Fruit fly (Drosophila melanogaster): ENCODE results near the gene CG4511.

CG4511 gene

dm6 chr3R:10875515-10876434 lies 21.5 kb downstream of the CG4511 start, which contains the start of gene Sodh2 (continued):
- TF ChIP-seq CG3032 (tag; optimal IDR thresholded peaks at IDR 0.05) (peak; percentile 58), CG8632 (GFP tag; optimal IDR thresholded peaks at IDR 0.05) (peak; percentile 73), CG7368 (GFP tag; optimal IDR thresholded peaks at IDR 0.05) (peak; percentile 45), esn (GFP tag; optimal IDR thresholded peaks at IDR 0.05) (peak; percentile 77), ss (GFP tag; optimal IDR thresholded peaks at IDR 0.05) (peak; percentile 28 to 66), Ets21C (GFP tag; optimal IDR thresholded peaks at IDR 0.05) (peak; percentile 1), CG34406 (GFP tag; optimal IDR thresholded peaks at IDR 0.05) (peak; percentile 67), CG10669 (GFP tag; optimal IDR thresholded peaks at IDR 0.05) (peak; percentile 50), salr (GFP tag; optimal IDR thresholded peaks at IDR 0.05) (peak in 1 of 2 experiments; percentile 54), CG8119 (GFP tag; IDR thresholded peaks at IDR 0.05) (peak; percentile 76), Blimp-1 (GFP tag; optimal IDR thresholded peaks at IDR 0.05) (peak; percentile 48), CG6792 (GFP tag; optimal IDR thresholded peaks at IDR 0.05) (peak; percentile 53), Lpt (GFP tag; optimal IDR thresholded peaks at IDR 0.05) (peak; percentile 43), CG1621 (tag; optimal IDR thresholded peaks at IDR 0.05) (no peak), Met (GFP tag; optimal IDR thresholded peaks at IDR 0.05) (peak; percentile 22), CG6854 (GFP tag; optimal IDR thresholded peaks at IDR 0.05) (peak; percentile 78), CG15336 (GFP tag; IDR thresholded peaks at IDR 0.05) (peak; percentile 86), net (GFP tag; optimal IDR thresholded peaks at IDR 0.05) (peak; percentile 56), Sox102F (GFP tag; optimal IDR thresholded peaks at IDR 0.05) (peak; percentile 77), cyc (GFP tag; optimal IDR thresholded peaks at IDR 0.05) (peak; percentile 16), Hr4 (GFP tag; optimal IDR thresholded peaks at IDR 0.05) (peak; percentile 72), fkh (GFP tag; optimal IDR thresholded peaks at IDR 0.05) (peak; percentile 97), Ets96B (tag; optimal IDR thresholded peaks at IDR 0.05) (peak; percentile 58), Smox (GFP tag; optimal IDR thresholded peaks at IDR 0.05) (peak; percentile 42)

- TF ChIP-seq fkh (GFP tag; optimal IDR thresholded peaks at IDR 0.05) (peak; percentile 17), svp (GFP tag) (peak; percentile 43), CG15336 (GFP tag; IDR thresholded peaks at IDR 0.05) (no peak)
Measured at dm6 chr3R:10877808-10878207, 23.5 kb downstream of the CG4511 start.

dm6 chr3R:10878628-10879027 lies 24.3 kb downstream of the CG4511 start:
- no peak for TF ChIP-seq CG6276 (GFP tag; optimal IDR thresholded peaks at IDR 0.05)
- TF ChIP-seq svp (GFP tag) = peak; percentile 52
- no peak for TF ChIP-seq CG1621 (tag; optimal IDR thresholded peaks at IDR 0.05)

dm6 chr3R:10879219-10879618 lies 24.9 kb downstream of the CG4511 start, which contains the start of gene CG14695:
Gene CG14695 (minus strand): TSS chr3R:10879319.
- TF ChIP-seq Smox (GFP tag; optimal IDR thresholded peaks at IDR 0.05) = no peak
- no peak for TF ChIP-seq CG10669 (GFP tag; optimal IDR thresholded peaks at IDR 0.05)
- no peak for TF ChIP-seq Hr4 (GFP tag; optimal IDR thresholded peaks at IDR 0.05)
- TF ChIP-seq CG7368 (GFP tag; optimal IDR thresholded peaks at IDR 0.05) = no peak
- TF ChIP-seq CG11762 (GFP tag; optimal IDR thresholded peaks at IDR 0.05; ENCODE audit: insufficient read depth) = no peak
- TF ChIP-seq Ets96B (tag; optimal IDR thresholded peaks at IDR 0.05) = no peak
- TF ChIP-seq CG8119 (GFP tag; IDR thresholded peaks at IDR 0.05) = no peak

dm6 chr3R:10881824-10882559 lies 27.7 kb downstream of the CG4511 start, which contains the start of gene Tpc1:
Gene Tpc1 (minus strand): TSS chr3R:10882188.
- TF ChIP-seq ss (GFP tag; optimal IDR thresholded peaks at IDR 0.05) (peak in 1 of 2 experiments; percentile 30), OdsH (GFP tag; optimal IDR thresholded peaks at IDR 0.05) (peak; percentile 32), fd59A (GFP tag; optimal IDR thresholded peaks at IDR 0.05) (no peak), CG6854 (GFP tag; optimal IDR thresholded peaks at IDR 0.05) (peak; percentile 80), CG11294 (GFP tag; IDR thresholded peaks at IDR 0.05) (no peak), Eip75B (GFP tag; optimal IDR thresholded peaks at IDR 0.05) (peak; percentile 21), topi (GFP tag; optimal IDR thresholded peaks at IDR 0.05) (no peak), Ets96B (tag; optimal IDR thresholded peaks at IDR 0.05) (peak; percentile 9), Sox15 (GFP tag; optimal IDR thresholded peaks at IDR 0.05) (no peak), dsx (GFP tag; optimal IDR thresholded peaks at IDR 0.05; ENCODE audit: poor library complexity, severe bottlenecking) (peak; percentile 20), Eip78C (GFP tag) (peak; percentile 67), pdm3 (GFP tag; optimal IDR thresholded peaks at IDR 0.05) (peak; percentile 45), CG11762 (GFP tag; optimal IDR thresholded peaks at IDR 0.05; ENCODE audit: insufficient read depth) (no peak), CG3919 (GFP tag; optimal IDR thresholded peaks at IDR 0.05) (peak; percentile 47), CG10631 (GFP tag; optimal IDR thresholded peaks at IDR 0.05) (no peak), CG15336 (GFP tag; IDR thresholded peaks at IDR 0.05) (no peak), fd85E (GFP tag; optimal IDR thresholded peaks at IDR 0.05) (no peak), Hr38 (GFP tag; optimal IDR thresholded peaks at IDR 0.05) (no peak)

Measured in whole organism, prepupa.